Worm (Caenorhabditis elegans): Measurements from ENCODE around the gene mxl-1.

Gene mxl-1

DNA sequence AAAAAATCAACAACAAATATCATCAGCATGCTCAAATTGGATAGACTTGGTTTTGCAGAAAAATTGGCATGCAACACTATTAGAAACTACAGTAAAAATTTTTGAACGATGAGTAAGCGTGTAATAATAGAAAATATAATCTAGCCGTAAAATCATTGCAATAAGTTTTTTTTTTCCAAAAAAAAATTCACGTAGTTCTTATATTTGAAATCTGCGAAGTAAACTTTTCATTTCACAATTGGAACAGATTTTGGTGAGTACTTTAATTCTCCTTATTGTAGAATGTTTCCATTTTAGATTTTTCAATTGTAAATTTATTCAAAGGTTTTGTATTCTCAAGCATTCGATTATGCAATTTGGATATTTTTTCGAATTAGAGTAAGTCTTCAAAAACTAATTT lies 44.3 kb upstream of the mxl-1 start, which contains the start of gene K10D6.3:
TSS of gene K10D6.3 (plus strand) at position 301 of the 400 bp plus-strand sequence.
- no peak for TF ChIP-seq snpc-4 (tag; optimal IDR thresholded peaks at IDR 0.05)
- TF ChIP-seq ces-1 (GFP tag; optimal IDR thresholded peaks at IDR 0.05), result no peak
- no peak for TF ChIP-seq nhr-76 (tag; optimal IDR thresholded peaks at IDR 0.05)
- TF ChIP-seq ztf-11 (tag; optimal IDR thresholded peaks at IDR 0.05), result no peak
- TF ChIP-seq ceh-83 (GFP tag; optimal IDR thresholded peaks at IDR 0.05), result no peak
- TF ChIP-seq mep-1 (tag; optimal IDR thresholded peaks at IDR 0.05), result no peak
- TF ChIP-seq zip-8 (tag; optimal IDR thresholded peaks at IDR 0.05), result no peak
- TF ChIP-seq unc-39 (tag; optimal IDR thresholded peaks at IDR 0.05), result no peak
- TF ChIP-seq lin-32 (GFP tag; optimal IDR thresholded peaks at IDR 0.05), result no peak
- TF ChIP-seq drap-1 (GFP tag; optimal IDR thresholded peaks at IDR 0.05), result no peak
- no peak for TF ChIP-seq bed-3 (GFP tag; optimal IDR thresholded peaks at IDR 0.05)
- no peak for TF ChIP-seq ceh-39 (tag; optimal IDR thresholded peaks at IDR 0.05)
- no peak for TF ChIP-seq pha-4 (tag; optimal IDR thresholded peaks at IDR 0.05)
- TF ChIP-seq nhr-12 (tag; optimal IDR thresholded peaks at IDR 0.05), result no peak
- TF ChIP-seq unc-62 (GFP tag; optimal IDR thresholded peaks at IDR 0.05), result no peak
- no peak for TF ChIP-seq lsy-2 (tag; optimal IDR thresholded peaks at IDR 0.05)
- no peak for TF ChIP-seq flh-1 (GFP tag; optimal IDR thresholded peaks at IDR 0.05)
- no peak for TF ChIP-seq nhr-2 (tag; optimal IDR thresholded peaks at IDR 0.05)

DNA sequence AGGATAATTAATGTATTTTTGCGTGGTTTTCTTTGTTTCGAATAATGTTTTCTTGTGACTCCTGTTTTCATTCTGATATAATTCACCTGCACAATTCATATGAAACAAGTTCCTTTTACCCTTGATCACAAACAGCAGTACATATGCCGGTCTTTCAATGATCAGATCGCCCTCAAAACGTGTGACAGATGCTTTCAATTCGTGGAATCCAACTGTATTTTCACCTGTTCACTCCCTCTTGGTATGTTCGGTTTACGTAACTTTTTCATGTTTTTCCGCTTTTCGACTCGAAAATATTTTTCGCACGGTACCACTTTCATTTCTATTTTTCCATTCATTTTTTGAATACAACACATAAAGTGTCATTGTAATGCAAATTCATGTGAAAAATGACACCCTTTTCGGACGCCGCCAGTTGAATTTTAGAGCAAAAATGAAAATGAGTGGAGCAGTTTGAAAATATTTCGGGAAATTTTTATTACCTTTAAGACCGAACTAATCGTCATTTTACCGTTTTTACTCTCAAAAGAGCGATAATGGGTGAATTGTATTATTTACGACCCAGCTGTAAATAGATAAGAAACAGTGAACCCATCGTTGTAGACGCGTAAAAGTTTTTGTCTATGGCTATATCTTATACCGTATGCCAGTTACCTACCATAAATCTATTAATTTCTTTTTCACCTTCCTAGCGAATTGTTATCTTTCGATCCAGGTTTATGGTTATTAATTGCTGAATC lies 42.6 kb upstream of the mxl-1 start, which contains the start of gene K10D6.4:
TSS of gene K10D6.4 (plus strand) at position 100 of the 740 bp plus-strand sequence.
- TF ChIP-seq ceh-83 (GFP tag; optimal IDR thresholded peaks at IDR 0.05) (no peak), elt-3 (tag; optimal IDR thresholded peaks at IDR 0.05) (no peak), M03D4.4 (tag; optimal IDR thresholded peaks at IDR 0.05) (no peak)

DNA sequence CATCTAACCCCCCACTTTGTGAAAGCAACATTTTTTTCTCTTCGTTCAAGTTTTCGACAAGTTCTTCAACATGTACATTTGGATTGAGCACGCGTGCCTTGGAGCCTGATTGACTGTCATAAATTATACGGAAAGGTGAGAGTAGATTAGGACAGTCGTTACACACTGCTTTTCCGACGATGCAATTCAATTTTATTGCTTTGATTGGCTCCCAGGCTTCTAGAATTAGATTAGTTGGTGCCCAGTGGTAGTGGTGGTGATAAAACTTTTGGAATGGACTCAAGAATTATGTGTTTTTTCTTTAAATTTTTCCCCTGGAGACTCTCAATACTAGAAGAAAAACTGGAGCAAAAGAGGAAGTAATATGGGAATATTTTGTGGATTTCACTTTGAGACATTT lies 40.2 kb upstream of the mxl-1 start:
- TF ChIP-seq nhr-237 (tag; optimal IDR thresholded peaks at IDR 0.05) (no peak), M03D4.4 (tag; optimal IDR thresholded peaks at IDR 0.05) (no peak), lsy-2 (tag; optimal IDR thresholded peaks at IDR 0.05) (no peak), lin-32 (GFP tag; optimal IDR thresholded peaks at IDR 0.05) (no peak), sem-2 (GFP tag; optimal IDR thresholded peaks at IDR 0.05) (no peak), snpc-4 (tag; optimal IDR thresholded peaks at IDR 0.05) (no peak), blmp-1 (tag; optimal IDR thresholded peaks at IDR 0.05) (no peak), ces-1 (GFP tag; optimal IDR thresholded peaks at IDR 0.05) (no peak), ham-2 (GFP tag; optimal IDR thresholded peaks at IDR 0.05) (no peak), sptf-1 (tag; optimal IDR thresholded peaks at IDR 0.05) (no peak), mep-1 (tag; optimal IDR thresholded peaks at IDR 0.05) (no peak), ceh-39 (tag; optimal IDR thresholded peaks at IDR 0.05) (no peak), flh-1 (GFP tag; optimal IDR thresholded peaks at IDR 0.05) (no peak), hlh-1 (tag; optimal IDR thresholded peaks at IDR 0.05) (no peak), drap-1 (GFP tag; optimal IDR thresholded peaks at IDR 0.05) (no peak), nhr-76 (tag; optimal IDR thresholded peaks at IDR 0.05) (no peak), ceh-83 (GFP tag; optimal IDR thresholded peaks at IDR 0.05) (no peak), nhr-12 (tag; optimal IDR thresholded peaks at IDR 0.05) (no peak)

DNA sequence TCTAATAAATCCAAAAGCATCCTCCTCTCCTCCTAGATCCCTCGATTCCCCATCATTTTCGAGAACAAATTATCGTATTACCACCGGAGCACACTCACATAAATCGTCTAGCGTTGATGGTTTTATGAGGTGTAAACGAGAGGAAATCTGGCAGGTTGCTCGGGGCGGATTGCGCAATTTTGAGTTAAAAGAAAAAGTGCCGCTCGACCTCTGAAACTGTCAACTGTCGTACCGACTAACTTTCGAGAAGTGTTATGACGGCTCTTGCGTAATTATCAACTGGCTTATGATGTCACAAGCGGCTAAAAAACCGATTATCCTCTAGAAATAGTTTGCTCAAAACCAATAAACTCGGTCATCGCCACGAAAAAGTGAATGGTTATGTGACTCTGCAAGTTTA lies 38.2 kb upstream of the mxl-1 start:
- TF ChIP-seq lin-13 (tag; optimal IDR thresholded peaks at IDR 0.05) (no peak), zip-8 (tag; optimal IDR thresholded peaks at IDR 0.05) (peak; percentile 93), nhr-237 (tag; optimal IDR thresholded peaks at IDR 0.05) (no peak), nhr-2 (tag; optimal IDR thresholded peaks at IDR 0.05) (peak; percentile 85)

DNA sequence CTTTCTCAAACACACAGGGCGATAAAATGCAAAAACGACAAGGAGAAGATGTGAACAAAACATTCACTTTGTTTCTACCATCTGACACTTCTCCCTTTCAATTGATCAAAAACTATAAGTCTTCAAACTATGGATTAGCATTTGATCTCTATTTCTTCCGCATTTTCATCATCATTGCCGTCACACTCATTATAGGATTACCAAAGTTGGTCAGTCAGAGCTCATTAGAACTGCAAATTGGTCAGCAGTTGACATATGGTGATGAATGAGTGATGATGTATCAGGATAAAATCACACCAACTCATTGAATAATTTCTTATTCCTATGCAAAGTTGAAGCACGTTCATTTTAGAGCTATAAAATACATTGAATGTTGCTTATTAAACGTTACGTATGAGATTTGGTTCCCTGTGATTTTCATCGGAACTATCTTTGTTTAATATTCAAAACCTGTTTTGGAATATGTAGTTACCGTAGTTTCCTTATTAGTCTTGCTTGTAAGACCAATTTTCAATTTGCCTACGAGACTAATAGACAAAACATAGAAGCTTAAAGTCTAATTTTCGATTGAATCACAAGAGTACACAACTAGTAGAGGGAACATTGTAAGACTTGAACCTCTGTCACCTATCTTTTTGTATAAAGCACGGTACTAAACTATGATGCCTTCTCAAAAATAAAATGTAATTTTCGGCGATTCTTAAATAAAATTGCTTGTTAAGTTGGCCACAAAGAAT lies 35.0 kb upstream of the mxl-1 start:
- TF ChIP-seq ces-1 (GFP tag; optimal IDR thresholded peaks at IDR 0.05) (peak; percentile 19), ceh-39 (tag; optimal IDR thresholded peaks at IDR 0.05) (no peak)

DNA sequence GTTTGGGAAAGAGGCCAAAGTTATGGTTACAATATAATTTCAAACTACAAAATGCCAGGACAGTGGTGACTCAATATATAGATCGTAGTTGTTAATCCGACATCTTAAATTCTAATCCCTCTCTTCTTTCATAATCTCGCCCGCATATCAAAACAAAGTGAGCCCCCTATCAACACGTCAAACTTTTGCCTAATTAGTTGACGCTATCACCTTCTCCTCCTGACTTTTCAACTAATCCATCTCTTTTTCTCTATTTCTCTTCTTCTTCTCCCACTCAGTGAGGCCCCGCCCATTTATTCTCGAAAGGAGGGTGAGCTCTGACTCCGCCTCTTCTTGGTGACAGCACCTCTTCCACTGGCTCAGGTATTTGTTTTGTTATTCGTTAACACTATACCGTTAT lies 33.3 kb upstream of the mxl-1 start:
- TF ChIP-seq blmp-1 (tag; optimal IDR thresholded peaks at IDR 0.05), result no peak
- TF ChIP-seq sem-2 (GFP tag; optimal IDR thresholded peaks at IDR 0.05), result no peak
- no peak for TF ChIP-seq nhr-28 (tag; optimal IDR thresholded peaks at IDR 0.05)
- TF ChIP-seq pha-4 (tag; optimal IDR thresholded peaks at IDR 0.05), result no peak
